Worm (Caenorhabditis elegans) whole organism, young adult: Measurements from ENCODE around the gene F40F9.3.

Experiments used
- B0019.2 ChIP-seq: fragments of 200-800 bp; sonication (Bioruptor generic); conservative IDR thresholded peaks from 2 replicates; pipeline ENCODE4 v1.3.6; 2022; ENCODE audit warnings: missing genetic modification reagents, missing genetic modification characterization, missing compliant biosample characterization
- B0261.1 ChIP-seq: sonication (generic microtip); optimal IDR thresholded peaks from 2 replicates; lab custom pipeline; 2016; ENCODE audit warnings: mild to moderate bottlenecking, missing genetic modification characterization, moderate library complexity, missing compliant biosample characterization
- B0336.3 ChIP-seq: fragments of 200-800 bp; sonication (Bioruptor generic); IDR thresholded peaks from 2 replicates; pipeline ENCODE4 v1.3.6; 2022; ENCODE audit warnings: missing genetic modification characterization, missing compliant biosample characterization
- F10E7.11 ChIP-seq: sonication (generic microtip); optimal IDR thresholded peaks from 2 replicates; lab custom pipeline; 2017; ENCODE audit warnings: mild to moderate bottlenecking, missing genetic modification characterization, moderate library complexity, missing compliant biosample characterization
- F39B2.1 ChIP-seq: fragments of 200-800 bp; sonication (Bioruptor generic); IDR thresholded peaks from 2 replicates; pipeline ENCODE4 v1.3.6; 2022; ENCODE audit warnings: missing genetic modification reagents, missing genetic modification characterization, missing compliant biosample characterization
- F57A8.1 ChIP-seq: fragments of 200-800 bp; sonication (Bioruptor generic); optimal IDR thresholded peaks from 2 replicates; lab custom pipeline; 2018; ENCODE audit warnings: mild to moderate bottlenecking, missing genetic modification characterization, moderate library complexity, missing compliant biosample characterization
- F57C9.4 ChIP-seq: sonication (generic microtip); optimal IDR thresholded peaks from 2 replicates; lab custom pipeline; 2017; ENCODE audit warnings: mild to moderate bottlenecking, missing genetic modification characterization, missing compliant biosample characterization
- Y56A3A.18 ChIP-seq: fragments of 200-800 bp; sonication (Bioruptor generic); IDR thresholded peaks from 2 replicates; pipeline ENCODE4 v1.3.6; 2022; ENCODE audit warnings: missing genetic modification reagents, missing genetic modification characterization, missing compliant biosample characterization
- ZK185.1 ChIP-seq: sonication (generic microtip); optimal IDR thresholded peaks from 2 replicates; lab custom pipeline; 2016; ENCODE audit warnings: mild to moderate bottlenecking, missing genetic modification characterization, missing compliant biosample characterization; ENCODE audit not compliant: poor library complexity, severe bottlenecking
- ama-1 ChIP-seq, 3 experiments: fragments of 150-350 bp in 1 of 3; sonication (generic microtip) in 2 of 3; optimal IDR thresholded peaks; 2 replicates each; lab custom pipeline; 2014 to 2018; ENCODE audit warnings: missing biosample characterization in 2 of 3, missing genetic modification characterization in 2 of 3, missing genetic modification reagents in 2 of 3
- athp-1 ChIP-seq: sonication (generic microtip); optimal IDR thresholded peaks from 2 replicates; lab custom pipeline; 2017; ENCODE audit warnings: mild to moderate bottlenecking, missing genetic modification characterization, missing compliant biosample characterization
- attf-6 ChIP-seq: fragments of 200-800 bp; sonication (Bioruptor generic); IDR thresholded peaks from 2 replicates; pipeline ENCODE4 v1.3.6; 2022; ENCODE audit warnings: missing genetic modification reagents, missing genetic modification characterization, missing compliant biosample characterization
- cebp-1 ChIP-seq, 2 experiments: fragments of 200-800 bp in 1 of 2; sonication (Bioruptor generic) in 1 of 2; sonication (generic microtip) in 1 of 2; IDR thresholded peaks in 1 of 2; optimal IDR thresholded peaks in 1 of 2; 2 replicates each; pipeline versions ENCODE4 v1.3.6 to Lab custom; 2017 to 2022; ENCODE audit warnings: missing compliant biosample characterization in 2 of 2, missing genetic modification characterization in 2 of 2, mild to moderate bottlenecking in 1 of 2, missing genetic modification reagents in 1 of 2, moderate library complexity in 1 of 2
- ceh-91 ChIP-seq: fragments of 200-800 bp; sonication (Bioruptor generic); IDR thresholded peaks from 2 replicates; pipeline ENCODE4 v1.3.6; 2022; ENCODE audit warnings: missing genetic modification reagents, missing genetic modification characterization, missing compliant biosample characterization
- chd-7 ChIP-seq: sonication (generic microtip); optimal IDR thresholded peaks from 2 replicates; lab custom pipeline; 2016; ENCODE audit warnings: mild to moderate bottlenecking, missing genetic modification characterization, moderate library complexity, missing compliant biosample characterization
- die-1 ChIP-seq: sonication (generic microtip); optimal IDR thresholded peaks from 2 replicates; lab custom pipeline; 2016; ENCODE audit warnings: missing genotype, mild to moderate bottlenecking, missing genetic modification characterization, missing compliant biosample characterization
- dpff-1 ChIP-seq: sonication (generic microtip); optimal IDR thresholded peaks from 2 replicates; lab custom pipeline; 2017; ENCODE audit warnings: mild to moderate bottlenecking, missing genetic modification characterization, missing compliant biosample characterization
- egl-18 ChIP-seq: fragments of 200-800 bp; sonication (Bioruptor generic); IDR thresholded peaks from 2 replicates; pipeline ENCODE4 v1.3.6; 2022; ENCODE audit warnings: missing genetic modification reagents, missing genetic modification characterization, missing compliant biosample characterization
- ekl-4 ChIP-seq: fragments of 200-800 bp; sonication (Bioruptor generic); IDR thresholded peaks from 2 replicates; pipeline ENCODE4 v1.3.6; 2022; ENCODE audit warnings: missing genetic modification reagents, missing genetic modification characterization, missing compliant biosample characterization
- gei-17 ChIP-seq: fragments of 200-800 bp; sonication (Bioruptor generic); optimal IDR thresholded peaks from 2 replicates; lab custom pipeline; 2018; ENCODE audit warnings: mild to moderate bottlenecking, missing genetic modification characterization, missing compliant biosample characterization
- hmg-20 ChIP-seq: fragments of 200-800 bp; sonication (Bioruptor generic); IDR thresholded peaks from 2 replicates; pipeline ENCODE4 v1.3.6; 2022; ENCODE audit warnings: missing genetic modification reagents, missing genetic modification characterization, missing compliant biosample characterization
- hrde-1 ChIP-seq: sonication (generic microtip); optimal IDR thresholded peaks from 2 replicates; lab custom pipeline; 2016; ENCODE audit warnings: missing genetic modification characterization, mild to moderate bottlenecking, missing compliant biosample characterization, moderate library complexity, missing genotype, missing genetic modification reagents, borderline replicate concordance
- lag-1 ChIP-seq: fragments of 200-800 bp; sonication (Bioruptor generic); IDR thresholded peaks from 2 replicates; pipeline ENCODE4 v1.3.6; 2022; ENCODE audit warnings: missing genetic modification reagents, missing genetic modification characterization, missing compliant biosample characterization
- lin-26 ChIP-seq: fragments of 200-800 bp; sonication (Bioruptor generic); IDR thresholded peaks from 2 replicates; pipeline ENCODE4 v1.3.6; 2022; ENCODE audit warnings: missing genetic modification reagents, missing genetic modification characterization, missing compliant biosample characterization
- lin-35 ChIP-seq, 3 experiments: fragments of 150-350 bp in 2 of 3; sonication (generic microtip) in 1 of 3; optimal IDR thresholded peaks; 2 replicates each; lab custom pipeline; 2014 to 2018; ENCODE audit warnings: missing biosample characterization in 3 of 3, missing genetic modification characterization in 3 of 3, missing genetic modification reagents in 3 of 3
- lin-40 ChIP-seq: sonication (generic microtip); optimal IDR thresholded peaks from 2 replicates; lab custom pipeline; 2016; ENCODE audit warnings: missing genetic modification characterization, mild to moderate bottlenecking, missing compliant biosample characterization, missing genotype, missing genetic modification reagents
- lsy-27 ChIP-seq: sonication (generic microtip); optimal IDR thresholded peaks from 2 replicates; lab custom pipeline; 2017; ENCODE audit warnings: missing genetic modification characterization, mild to moderate bottlenecking, missing compliant biosample characterization, antibody characterized with exemption, missing genotype, borderline replicate concordance; ENCODE audit not compliant: insufficient read depth
- madf-3 ChIP-seq: fragments of 200-800 bp; sonication (Bioruptor generic); IDR thresholded peaks from 2 replicates; pipeline ENCODE4 v1.3.6; 2022; ENCODE audit warnings: missing genetic modification reagents, missing genetic modification characterization, missing compliant biosample characterization
- mxl-1 ChIP-seq: sonication (generic microtip); optimal IDR thresholded peaks from 2 replicates; lab custom pipeline; 2016; ENCODE audit warnings: missing genetic modification characterization, missing compliant biosample characterization
- nfya-1 ChIP-seq: sonication (generic microtip); optimal IDR thresholded peaks from 2 replicates; lab custom pipeline; 2017; ENCODE audit warnings: antibody characterized with exemption, missing compliant biosample characterization, missing genetic modification characterization, borderline replicate concordance; ENCODE audit not compliant: insufficient read depth
- nfyb-1 ChIP-seq: fragments of 200-800 bp; sonication (Bioruptor generic); IDR thresholded peaks from 2 replicates; pipeline ENCODE4 v1.3.6; 2022; ENCODE audit warnings: missing genetic modification reagents, missing genetic modification characterization, missing compliant biosample characterization
- nhr-80 ChIP-seq: sonication (generic microtip); optimal IDR thresholded peaks from 2 replicates; lab custom pipeline; 2016; ENCODE audit warnings: missing genetic modification characterization, missing compliant biosample characterization
- nhr-90 ChIP-seq: sonication (generic microtip); optimal IDR thresholded peaks from 2 replicates; lab custom pipeline; 2016; ENCODE audit warnings: missing genotype, mild to moderate bottlenecking, missing genetic modification characterization, missing compliant biosample characterization
- pbrm-1 ChIP-seq: fragments of 200-800 bp; sonication (Bioruptor generic); IDR thresholded peaks from 2 replicates; pipeline ENCODE4 v1.3.6; 2022; ENCODE audit warnings: missing genetic modification reagents, missing genetic modification characterization, missing compliant biosample characterization
- repo-1 ChIP-seq: sonication (generic microtip); optimal IDR thresholded peaks from 2 replicates; lab custom pipeline; 2017; ENCODE audit warnings: mild to moderate bottlenecking, missing genetic modification characterization, missing compliant biosample characterization
- sptf-2 ChIP-seq: fragments of 200-800 bp; sonication (Bioruptor generic); optimal IDR thresholded peaks from 2 replicates; lab custom pipeline; 2018; ENCODE audit warnings: mild to moderate bottlenecking, missing genetic modification characterization, missing compliant biosample characterization
- zim-3 ChIP-seq: sonication (generic microtip); optimal IDR thresholded peaks from 2 replicates; lab custom pipeline; 2017; ENCODE audit warnings: mild to moderate bottlenecking, missing genetic modification characterization, moderate library complexity, missing compliant biosample characterization
- ztf-25 ChIP-seq: fragments of 200-800 bp; sonication (Bioruptor generic); IDR thresholded peaks from 2 replicates; pipeline ENCODE4 v1.3.6; 2022; ENCODE audit warnings: missing genetic modification reagents, missing genetic modification characterization, missing compliant biosample characterization
- ztf-26 ChIP-seq: sonication (generic microtip); optimal IDR thresholded peaks from 2 replicates; lab custom pipeline; 2017; ENCODE audit warnings: missing genetic modification characterization, missing compliant biosample characterization
- ztf-6 ChIP-seq: fragments of 200-800 bp; sonication (Bioruptor generic); IDR thresholded peaks from 2 replicates; pipeline ENCODE4 v1.3.6; 2022; ENCODE audit warnings: missing genetic modification reagents, missing genetic modification characterization, missing compliant biosample characterization

Gene F40F9.3

DNA sequence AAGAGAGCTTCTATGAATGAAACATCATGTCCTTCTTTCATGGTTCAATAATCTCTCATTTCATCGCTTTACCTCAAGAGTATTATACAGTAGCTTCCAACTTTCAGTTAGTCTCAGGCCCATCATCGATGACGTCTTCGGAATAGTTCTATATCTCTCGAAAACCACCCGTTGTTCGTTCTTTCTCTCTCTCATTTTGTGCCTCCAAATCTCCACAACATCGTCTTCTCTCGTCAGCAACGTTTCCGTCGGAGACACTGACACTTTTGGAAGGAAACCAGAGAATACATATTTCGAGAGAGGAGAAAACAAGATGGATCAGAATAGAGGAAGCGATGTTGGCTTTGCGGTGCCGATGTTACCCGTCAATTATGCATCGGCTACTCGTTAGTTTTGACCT, 16.8 kb downstream of the F40F9.3 start:
- TF ChIP-seq B0261.1 (no peak), hmg-20 (GFP tag; lab: Robert Waterston, UW) (0 out of 2 replicates have a peak, but pooled peaks have one; percentile 4), ama-1 (optimal IDR thresholded peaks at IDR 0.05; lab: Kevin White, UChicago) (peak; percentile 52), ama-1 (GFP tag; optimal IDR thresholded peaks at IDR 0.05; lab: Kevin White, UChicago) (no peak), nfyb-1 (peak; percentile 31; the same call in 1 of the 2 replicates), zim-3 (tag; lab: Kevin White, UChicago) (peak; percentile 1)

DNA sequence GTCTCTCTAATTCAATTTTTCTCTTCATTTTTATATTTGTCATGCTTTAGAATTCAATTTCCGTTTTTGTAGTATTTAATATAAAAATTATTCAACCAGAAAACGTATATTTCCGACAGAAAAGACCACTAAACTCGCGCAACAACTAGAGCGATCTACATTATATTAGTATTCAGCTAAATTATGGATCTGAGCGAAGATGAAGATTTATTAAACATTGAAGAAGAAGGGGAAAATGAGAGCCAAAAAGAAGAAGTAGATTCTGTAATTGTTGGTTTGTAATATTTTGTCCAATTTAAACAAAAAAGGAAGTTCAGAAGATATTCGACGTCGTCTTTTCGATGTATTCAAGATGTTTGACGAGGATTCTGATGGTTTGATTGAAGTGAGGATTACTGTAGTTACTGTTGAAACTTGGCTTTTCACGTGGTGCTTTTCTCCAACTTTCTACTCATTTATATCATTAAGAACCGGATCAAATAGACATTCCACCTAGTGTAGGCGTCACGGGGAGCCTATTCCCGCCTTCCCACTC, 19.0 kb downstream of the F40F9.3 start, which contains the start of gene cal-7:
cal-7 (plus strand) TSS at position 184 of the 535 bp plus-strand sequence.
- peak; percentile 55 for TF ChIP-seq ztf-26
- TF ChIP-seq lin-40 (tag; lab: Kevin White, UChicago) = peak; percentile 18
- no peak for TF ChIP-seq lin-26 (GFP tag; lab: Robert Waterston, UW)
- no peak for TF ChIP-seq ztf-6 (GFP tag; lab: Robert Waterston, UW)
- peak; percentile 24 for TF ChIP-seq chd-7
- TF ChIP-seq ekl-4 (GFP tag; lab: Robert Waterston, UW) = 0 out of 2 replicates have a peak, but pooled peaks have one; percentile 29
- no peak for TF ChIP-seq ama-1 (optimal IDR thresholded peaks at IDR 0.05; lab: Kevin White, UChicago)
- peak in 1 of 2 experiments; percentile 61 for TF ChIP-seq ama-1 (GFP tag; optimal IDR thresholded peaks at IDR 0.05; lab: Kevin White, UChicago)
- TF ChIP-seq ceh-91 (GFP tag; lab: Robert Waterston, UW) = 0 out of 2 replicates have a peak, but pooled peaks have one; percentile 11
- peak; percentile 53 for TF ChIP-seq repo-1 (tag; lab: Kevin White, UChicago)
- peak; percentile 3 for TF ChIP-seq dpff-1 (tag; lab: Kevin White, UChicago)
- TF ChIP-seq pbrm-1 (GFP tag; lab: Robert Waterston, UW) = no peak
- no peak for TF ChIP-seq mxl-1 (tag; lab: Kevin White, UChicago)
- peak; percentile 15 for TF ChIP-seq ZK185.1 (tag; lab: Kevin White, UChicago)
- TF ChIP-seq F39B2.1 (GFP tag; lab: Robert Waterston, UW) = no peak
- TF ChIP-seq attf-6 (GFP tag; lab: Robert Waterston, UW) = no peak

DNA sequence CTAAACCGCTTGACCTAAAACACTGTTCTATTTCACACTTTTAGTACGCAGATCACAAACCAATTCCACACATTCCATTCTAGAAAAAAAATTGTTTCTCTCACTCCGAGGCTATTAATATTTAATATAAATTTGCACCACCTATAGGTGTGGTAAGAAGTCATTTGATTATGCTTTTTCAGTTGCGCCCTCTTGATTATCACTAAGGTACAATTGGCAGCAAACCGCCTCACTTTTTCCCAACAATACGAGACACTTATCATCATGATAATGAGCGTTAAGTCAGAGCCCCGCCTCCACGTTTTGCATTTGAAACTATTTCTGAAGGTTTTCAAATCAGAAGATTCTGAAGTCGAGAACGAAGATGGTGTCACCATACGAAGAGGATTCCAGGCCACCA, 22.3 kb downstream of the F40F9.3 start, which contains the start of gene aqp-4:
aqp-4 (plus strand) TSS at position 270 of the 400 bp plus-strand sequence.
- TF ChIP-seq lin-35 (GFP tag; optimal IDR thresholded peaks at IDR 0.05; lab: Kevin White, UChicago) (no peak), egl-18 (GFP tag; lab: Robert Waterston, UW) (no peak), nhr-80 (peak; percentile 64), sptf-2 (no peak), F57C9.4 (no peak), ztf-26 (no peak)

DNA sequence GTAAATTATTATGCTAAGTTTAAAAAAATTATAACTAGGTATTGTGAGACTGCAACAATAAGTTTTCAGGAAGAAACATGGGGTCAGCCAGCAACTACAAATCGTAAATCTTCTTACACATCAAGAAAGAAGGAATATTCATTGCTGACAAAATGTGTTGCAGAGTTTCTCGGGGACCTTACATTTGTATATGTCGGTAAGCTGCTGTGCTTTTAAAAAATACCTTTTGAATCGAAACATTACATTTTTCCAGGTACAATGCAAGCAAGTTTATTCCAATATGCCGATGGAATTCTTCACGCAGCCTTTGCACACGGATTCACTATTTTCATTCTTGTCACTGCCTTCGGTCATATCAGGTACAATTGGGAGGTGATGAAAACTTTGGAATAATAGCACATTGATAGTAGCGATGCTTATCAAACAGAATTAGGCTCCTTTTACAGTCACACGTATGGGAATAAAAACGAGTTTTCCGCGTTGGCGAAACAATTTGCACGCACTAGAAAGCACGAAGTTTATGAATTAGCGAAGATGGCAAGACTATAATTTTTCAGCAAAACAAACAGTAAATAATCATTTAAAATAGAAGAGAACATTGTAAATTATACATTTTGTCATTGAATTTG, 23.2 kb downstream of the F40F9.3 start:
- no peak for TF ChIP-seq nhr-90 (tag; lab: Kevin White, UChicago)
- TF ChIP-seq nhr-80 = peak; percentile 48

DNA sequence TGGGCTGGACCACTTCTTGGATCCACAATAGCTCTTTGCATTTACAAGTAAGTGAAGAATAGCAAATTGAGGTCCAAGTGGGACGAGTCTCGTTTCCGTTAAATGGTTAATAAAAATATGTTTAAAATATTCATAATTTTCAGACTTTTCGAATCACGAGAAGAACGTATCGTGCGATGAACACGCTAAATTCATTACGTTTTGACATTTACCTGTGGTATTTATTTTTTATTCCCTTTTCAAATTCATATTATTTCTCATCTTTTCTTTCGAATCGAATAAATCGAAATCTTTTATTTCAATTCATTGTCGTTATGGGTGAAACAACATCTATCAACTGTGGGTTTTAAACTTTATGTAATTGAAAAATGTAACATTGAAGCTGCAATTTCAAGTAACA, 24.4 kb downstream of the F40F9.3 start, which contains the start of gene marc-1:
marc-1 (plus strand) TSS at position 301 of the 400 bp plus-strand sequence.
- TF ChIP-seq ztf-25 (GFP tag; lab: Robert Waterston, UW) (no peak), madf-3 (GFP tag; lab: Robert Waterston, UW) (no peak), lag-1 (GFP tag; lab: Robert Waterston, UW) (no peak), F57A8.1 (GFP tag; lab: Kevin White, UChicago) (no peak), nfya-1 (tag; lab: Kevin White, UChicago) (no peak), die-1 (tag; lab: Kevin White, UChicago) (no peak), Y56A3A.18 (GFP tag; lab: Robert Waterston, UW) (no peak), B0019.2 (GFP tag; lab: Robert Waterston, UW) (no peak), gei-17 (GFP tag; lab: Kevin White, UChicago) (no peak), F10E7.11 (tag; lab: Kevin White, UChicago) (no peak), athp-1 (tag; lab: Kevin White, UChicago) (no peak), B0336.3 (GFP tag; lab: Robert Waterston, UW) (no peak), ekl-4 (GFP tag; lab: Robert Waterston, UW) (no peak), hrde-1 (tag; lab: Kevin White, UChicago) (no peak), cebp-1 (GFP tag; IDR thresholded peaks at IDR 0.05; lab: Robert Waterston, UW) (no peak), cebp-1 (tag; optimal IDR thresholded peaks at IDR 0.05; lab: Kevin White, UChicago) (no peak), lsy-27 (tag; lab: Kevin White, UChicago) (no peak)
